Worm (Caenorhabditis elegans): ENCODE results near the gene degl-2.

Gene degl-2

ce11 chrIV:9677226-9677992 is 34.1 kb downstream of the degl-2 start:
- no peak for TF ChIP-seq ZK546.5 (tag; optimal IDR thresholded peaks at IDR 0.05)
- peak; percentile 94 for TF ChIP-seq sma-9 (GFP tag; optimal IDR thresholded peaks at IDR 0.05)
- no peak for TF ChIP-seq sma-9 (tag; optimal IDR thresholded peaks at IDR 0.05)
- TF ChIP-seq F13H6.1 (tag; optimal IDR thresholded peaks at IDR 0.05): peak; percentile 85
- TF ChIP-seq nhr-12 (tag; optimal IDR thresholded peaks at IDR 0.05): no peak
- TF ChIP-seq unc-39 (tag; optimal IDR thresholded peaks at IDR 0.05): no peak
- TF ChIP-seq ceh-82 (tag; optimal IDR thresholded peaks at IDR 0.05): no peak
- TF ChIP-seq mab-5 (tag; optimal IDR thresholded peaks at IDR 0.05): peak; percentile 3
- peak; percentile 32 for TF ChIP-seq lin-13 (GFP tag; optimal IDR thresholded peaks at IDR 0.05)
- peak; percentile 96 for TF ChIP-seq crh-2 (tag; optimal IDR thresholded peaks at IDR 0.05)
- TF ChIP-seq Y55F3AM.14 (GFP tag; optimal IDR thresholded peaks at IDR 0.05): no peak
- TF ChIP-seq mdl-1 (tag; optimal IDR thresholded peaks at IDR 0.05): peak; percentile 92 to 99
- no peak for TF ChIP-seq elt-3 (tag; optimal IDR thresholded peaks at IDR 0.05)
- TF ChIP-seq nhr-21 (tag; optimal IDR thresholded peaks at IDR 0.05): peak; percentile 67
- no peak for TF ChIP-seq unc-62 (GFP tag; optimal IDR thresholded peaks at IDR 0.05)
- TF ChIP-seq unc-55 (GFP tag; optimal IDR thresholded peaks at IDR 0.05): peak; percentile 73
- no peak for TF ChIP-seq elt-1 (tag; optimal IDR thresholded peaks at IDR 0.05)
- TF ChIP-seq ceh-16 (tag; optimal IDR thresholded peaks at IDR 0.05): no peak
- no peak for TF ChIP-seq alr-1 (tag; optimal IDR thresholded peaks at IDR 0.05)
- TF ChIP-seq nhr-77 (tag; optimal IDR thresholded peaks at IDR 0.05): no peak
- TF ChIP-seq peb-1 (tag; optimal IDR thresholded peaks at IDR 0.05): no peak
- peak; percentile 92 for TF ChIP-seq blmp-1 (tag; optimal IDR thresholded peaks at IDR 0.05; ENCODE audit: insufficient read depth)
- no peak for TF ChIP-seq dmd-4 (tag; optimal IDR thresholded peaks at IDR 0.05)
- TF ChIP-seq lin-11 (tag; optimal IDR thresholded peaks at IDR 0.05): no peak
- peak; percentile 72 for TF ChIP-seq nhr-129 (tag; optimal IDR thresholded peaks at IDR 0.05)
- no peak for TF ChIP-seq nhr-237 (tag; optimal IDR thresholded peaks at IDR 0.05)
- TF ChIP-seq egl-27 (tag; optimal IDR thresholded peaks at IDR 0.05): peak; percentile 69
- TF ChIP-seq fos-1 (tag; optimal IDR thresholded peaks at IDR 0.05): peak; percentile 51
- no peak for TF ChIP-seq gmeb-1 (tag; optimal IDR thresholded peaks at IDR 0.05)
- TF ChIP-seq R02D3.7 (tag; optimal IDR thresholded peaks at IDR 0.05): no peak
- TF ChIP-seq ztf-1 (GFP tag; conservative IDR thresholded peaks at IDR 0.05): no peak
- peak; percentile 53 for TF ChIP-seq nhr-6 (tag; optimal IDR thresholded peaks at IDR 0.05)
- no peak for TF ChIP-seq ama-1 (optimal IDR thresholded peaks at IDR 0.05)
- TF ChIP-seq skn-1 (tag; optimal IDR thresholded peaks at IDR 0.05): no peak
- peak; percentile 49 for TF ChIP-seq sma-3 (GFP tag; optimal IDR thresholded peaks at IDR 0.05)
- no peak for TF ChIP-seq nhr-23 (tag; optimal IDR thresholded peaks at IDR 0.05)
- TF ChIP-seq snpc-4 (tag; optimal IDR thresholded peaks at IDR 0.05): peak; percentile 43
- no peak for TF ChIP-seq lin-39 (tag; optimal IDR thresholded peaks at IDR 0.05)
- no peak for TF ChIP-seq aly-2 (tag; optimal IDR thresholded peaks at IDR 0.05)
- peak; percentile 19 for TF ChIP-seq sem-4 (tag; optimal IDR thresholded peaks at IDR 0.05)
- TF ChIP-seq zag-1 (tag; optimal IDR thresholded peaks at IDR 0.05): peak; percentile 51
- peak; percentile 89 for TF ChIP-seq C34F6.9 (tag; optimal IDR thresholded peaks at IDR 0.05)
- TF ChIP-seq ztf-4 (tag; optimal IDR thresholded peaks at IDR 0.05): no peak
- TF ChIP-seq nhr-10 (tag; optimal IDR thresholded peaks at IDR 0.05): no peak
- TF ChIP-seq nhr-25 (tag; optimal IDR thresholded peaks at IDR 0.05): no peak
- TF ChIP-seq mbf-1 (tag; optimal IDR thresholded peaks at IDR 0.05): no peak
- no peak for TF ChIP-seq nhr-11 (tag; optimal IDR thresholded peaks at IDR 0.05)
- TF ChIP-seq lsy-2 (tag; optimal IDR thresholded peaks at IDR 0.05): peak; percentile 14 to 79
- TF ChIP-seq ztf-11 (tag; optimal IDR thresholded peaks at IDR 0.05): no peak

All from whole organism, L2 larva.